Worm (Caenorhabditis elegans) whole organism, dauer: ENCODE results near the gene ugt-67.

Experiments used
- unc-62 ChIP-seq: sonication (generic microtip); optimal IDR thresholded peaks from 2 replicates; lab custom pipeline; 2017; ENCODE audit warnings: missing biosample characterization, missing genetic modification reagents, missing genetic modification characterization

The ugt-67 gene

ce11 chrV:4901074-4901473, at the start of gene ugt-67:
Gene ugt-67 (plus strand): TSS chrV:4901374.
- TF ChIP-seq unc-62 (GFP tag; lab: Kevin White, UChicago) = no peak

- no peak for TF ChIP-seq unc-62 (GFP tag; lab: Kevin White, UChicago)
Measured at ce11 chrV:4851969-4852368, 49.2 kb upstream of the ugt-67 start.

- TF ChIP-seq unc-62 (GFP tag; lab: Kevin White, UChicago) = no peak
Measured at ce11 chrV:4857561-4857960, 43.6 kb upstream of the ugt-67 start.

- TF ChIP-seq unc-62 (GFP tag; lab: Kevin White, UChicago) = no peak
Measured at ce11 chrV:4860525-4860924, 40.6 kb upstream of the ugt-67 start.

- TF ChIP-seq unc-62 (GFP tag; lab: Kevin White, UChicago) = no peak
Measured at ce11 chrV:4862737-4863136, 38.4 kb upstream of the ugt-67 start, which contains the start of gene C37H5.13. Gene C37H5.13 (minus strand): TSS chrV:4862965.

- TF ChIP-seq unc-62 (GFP tag; lab: Kevin White, UChicago) = no peak
Measured at ce11 chrV:4864330-4864729, 36.8 kb upstream of the ugt-67 start.

ce11 chrV:4865364-4865763, 35.8 kb upstream of the ugt-67 start, which contains the start of gene srd-32:
Gene srd-32 (plus strand): TSS chrV:4865664.
- TF ChIP-seq unc-62 (GFP tag; lab: Kevin White, UChicago) = no peak

- TF ChIP-seq unc-62 (GFP tag; lab: Kevin White, UChicago) = no peak
Measured at ce11 chrV:4867535-4867934, 33.6 kb upstream of the ugt-67 start.

- no peak for TF ChIP-seq unc-62 (GFP tag; lab: Kevin White, UChicago)
Measured at ce11 chrV:4868698-4869097, 32.5 kb upstream of the ugt-67 start.

ce11 chrV:4870627-4871026, 30.5 kb upstream of the ugt-67 start:
- no peak for TF ChIP-seq unc-62 (GFP tag; lab: Kevin White, UChicago)

- TF ChIP-seq unc-62 (GFP tag; lab: Kevin White, UChicago) = no peak
Measured at ce11 chrV:4871992-4872391, 29.2 kb upstream of the ugt-67 start, which contains the start of gene srd-33. Gene srd-33 (plus strand): TSS chrV:4872292.

- no peak for TF ChIP-seq unc-62 (GFP tag; lab: Kevin White, UChicago)
Measured at ce11 chrV:4877587-4877986, 23.6 kb upstream of the ugt-67 start, which contains the start of gene T19H12.6. Gene T19H12.6 (minus strand): TSS chrV:4877687.

- TF ChIP-seq unc-62 (GFP tag; lab: Kevin White, UChicago) = no peak
Measured at ce11 chrV:4879251-4879650, 21.9 kb upstream of the ugt-67 start, which contains the start of gene T19H12.15. Gene T19H12.15 (minus strand): TSS chrV:4879351.

ce11 chrV:4881377-4881776, 19.8 kb upstream of the ugt-67 start, which contains the start of gene str-32:
Gene str-32 (minus strand): TSS chrV:4881477.
- TF ChIP-seq unc-62 (GFP tag; lab: Kevin White, UChicago) = no peak

- TF ChIP-seq unc-62 (GFP tag; lab: Kevin White, UChicago) = no peak
Measured at ce11 chrV:4884490-4884889, 16.7 kb upstream of the ugt-67 start, which contains the start of gene T19H12.12. Gene T19H12.12 (plus strand): TSS chrV:4884790.

ce11 chrV:4885372-4885771, 15.8 kb upstream of the ugt-67 start, which contains the start of gene T19H12.3:
Gene T19H12.3 (plus strand): TSS chrV:4885672.
- no peak for TF ChIP-seq unc-62 (GFP tag; lab: Kevin White, UChicago)

- no peak for TF ChIP-seq unc-62 (GFP tag; lab: Kevin White, UChicago)
Measured at ce11 chrV:4889477-4889876, 11.7 kb upstream of the ugt-67 start, which contains the start of gene ugt-12. Gene ugt-12 (minus strand): TSS chrV:4889629.
